Worm (Caenorhabditis elegans) whole organism, young adult: ENCODE measurements around the gene cyp-13A7.

Experiments used
- B0035.1 ChIP-seq: sonication (generic microtip); optimal IDR thresholded peaks from 2 replicates; lab custom pipeline; 2016; ENCODE audit warnings: missing genetic modification characterization, mild to moderate bottlenecking, missing compliant biosample characterization, missing genotype, missing genetic modification reagents
- C06A6.2 ChIP-seq: fragments of 200-800 bp; sonication (Bioruptor generic); conservative IDR thresholded peaks from 2 replicates; pipeline ENCODE4 v1.3.6; 2022; ENCODE audit warnings: missing genetic modification characterization, missing compliant biosample characterization
- ama-1 ChIP-seq, 3 experiments: fragments of 150-350 bp in 1 of 3; sonication (generic microtip) in 2 of 3; optimal IDR thresholded peaks; 2 replicates each; lab custom pipeline; 2014 to 2018; ENCODE audit warnings: missing biosample characterization in 2 of 3, missing genetic modification characterization in 2 of 3, missing genetic modification reagents in 2 of 3
- ceh-91 ChIP-seq: fragments of 200-800 bp; sonication (Bioruptor generic); IDR thresholded peaks from 2 replicates; pipeline ENCODE4 v1.3.6; 2022; ENCODE audit warnings: missing genetic modification reagents, missing genetic modification characterization, missing compliant biosample characterization
- dpff-1 ChIP-seq: sonication (generic microtip); optimal IDR thresholded peaks from 2 replicates; lab custom pipeline; 2017; ENCODE audit warnings: mild to moderate bottlenecking, missing genetic modification characterization, missing compliant biosample characterization
- ets-4 ChIP-seq: fragments of 200-800 bp; sonication (Bioruptor generic); optimal IDR thresholded peaks from 2 replicates; lab custom pipeline; 2018; ENCODE audit warnings: mild to moderate bottlenecking, missing genetic modification characterization, missing compliant biosample characterization
- hsf-1 ChIP-seq: fragments of 200-800 bp; sonication (Bioruptor generic); IDR thresholded peaks from 2 replicates; pipeline ENCODE4 v1.3.6; 2022; ENCODE audit warnings: missing genetic modification reagents, missing genetic modification characterization, missing compliant biosample characterization
- lsy-27 ChIP-seq: sonication (generic microtip); optimal IDR thresholded peaks from 2 replicates; lab custom pipeline; 2017; ENCODE audit warnings: missing genetic modification characterization, mild to moderate bottlenecking, missing compliant biosample characterization, antibody characterized with exemption, missing genotype, borderline replicate concordance; ENCODE audit not compliant: insufficient read depth
- madf-3 ChIP-seq: fragments of 200-800 bp; sonication (Bioruptor generic); IDR thresholded peaks from 2 replicates; pipeline ENCODE4 v1.3.6; 2022; ENCODE audit warnings: missing genetic modification reagents, missing genetic modification characterization, missing compliant biosample characterization
- pha-4 ChIP-seq: fragments of 150-350 bp; sonication (generic microtip); optimal IDR thresholded peaks from 2 replicates; lab custom pipeline; 2014; ENCODE audit warnings: missing biosample characterization, missing genetic modification reagents, missing genetic modification characterization
- tbp1 ChIP-seq: fragments of 200-800 bp; sonication (Bioruptor generic); optimal IDR thresholded peaks from 2 replicates; lab custom pipeline; 2018; ENCODE audit warnings: mild to moderate bottlenecking, missing genetic modification characterization, missing compliant biosample characterization
- unc-62 ChIP-seq: fragments of 150-350 bp; optimal IDR thresholded peaks from 2 replicates; lab custom pipeline; 2014; ENCODE audit warnings: missing biosample characterization, missing genetic modification reagents, missing genetic modification characterization
- ztf-26 ChIP-seq: sonication (generic microtip); optimal IDR thresholded peaks from 2 replicates; lab custom pipeline; 2017; ENCODE audit warnings: missing genetic modification characterization, missing compliant biosample characterization

DNA sequence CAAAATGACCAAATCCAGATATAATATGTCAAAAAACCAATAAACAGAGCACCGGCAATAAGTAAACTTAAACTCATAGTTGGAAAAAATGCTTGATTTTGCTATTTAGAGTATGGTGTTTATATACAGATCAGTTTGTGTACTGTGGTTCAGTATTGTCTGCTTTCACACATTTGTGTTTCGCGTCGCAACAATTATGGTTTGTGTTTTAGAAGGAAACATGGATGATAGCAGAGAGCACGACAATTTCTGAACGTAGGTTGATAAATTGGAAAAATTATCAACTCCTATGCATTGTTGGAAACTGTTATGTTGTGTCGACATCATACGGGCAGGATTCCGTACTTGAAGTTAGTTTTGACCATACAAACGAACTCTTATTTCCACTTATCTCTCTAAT is 5.8 kb upstream of the cyp-13A7 start, which contains the start of gene cyp-13A4:
- TF ChIP-seq hsf-1 (GFP tag; lab: Robert Waterston, UW), result no peak
- no peak for TF ChIP-seq C06A6.2 (GFP tag; lab: Robert Waterston, UW)
- TF ChIP-seq dpff-1 (tag; lab: Kevin White, UChicago), result no peak
- no peak for TF ChIP-seq pha-4 (tag; lab: Kevin White, UChicago)
- no peak for TF ChIP-seq madf-3
- TF ChIP-seq ztf-26, result no peak
- TF ChIP-seq lsy-27, result no peak
- TF ChIP-seq tbp1 (GFP tag; lab: Kevin White, UChicago), result no peak
- no peak for TF ChIP-seq B0035.1 (tag; lab: Kevin White, UChicago)
- no peak for TF ChIP-seq unc-62 (GFP tag; lab: Kevin White, UChicago)
- TF ChIP-seq ceh-91 (GFP tag; lab: Robert Waterston, UW), result no peak
- TF ChIP-seq ets-4 (GFP tag; lab: Kevin White, UChicago), result no peak
- TF ChIP-seq ama-1 (optimal IDR thresholded peaks at IDR 0.05; lab: Kevin White, UChicago), result no peak
- no peak for TF ChIP-seq ama-1 (GFP tag; optimal IDR thresholded peaks at IDR 0.05; lab: Kevin White, UChicago)
